Fruit fly (Drosophila melanogaster) whole organism, embryonic: ENCODE data around the gene Arp10.

Experiments used
- Atf3 ChIP-seq: fragments of 200-800 bp; sonication (Bioruptor generic); optimal IDR thresholded peaks from 3 replicates; lab custom pipeline; 2016; ENCODE audit warnings: missing biosample characterization, missing genetic modification characterization
- CG10462 ChIP-seq: fragments of 200-800 bp; sonication (Bioruptor generic); optimal IDR thresholded peaks from 2 replicates; lab custom pipeline; 2016; ENCODE audit warnings: missing biosample characterization, missing genetic modification characterization
- CG10565 ChIP-seq: fragments of 200-800 bp; sonication (Bioruptor generic); optimal IDR thresholded peaks from 3 replicates; lab custom pipeline; 2016; ENCODE audit warnings: missing biosample characterization, mild to moderate bottlenecking, missing genetic modification characterization
- CG13296 ChIP-seq: fragments of 200-800 bp; sonication (Bioruptor generic); optimal IDR thresholded peaks from 3 replicates; lab custom pipeline; 2018; ENCODE audit warnings: missing biosample characterization, mild to moderate bottlenecking, missing genetic modification characterization
- CG15011 ChIP-seq: fragments of 200-800 bp; sonication (Bioruptor generic); optimal IDR thresholded peaks from 3 replicates; lab custom pipeline; 2018; ENCODE audit warnings: missing biosample characterization, mild to moderate bottlenecking, missing genetic modification characterization
- CG15269 ChIP-seq: fragments of 200-800 bp; sonication (Bioruptor generic); optimal IDR thresholded peaks from 2 replicates; lab custom pipeline; 2018; ENCODE audit warnings: missing biosample characterization, mild to moderate bottlenecking, missing genetic modification characterization, moderate library complexity
- CG15601 ChIP-seq: fragments of 200-800 bp; sonication (Bioruptor generic); optimal IDR thresholded peaks from 3 replicates; lab custom pipeline; 2019; ENCODE audit warnings: missing biosample characterization, mild to moderate bottlenecking, missing genetic modification characterization, moderate library complexity
- CG17328 ChIP-seq: fragments of 200-800 bp; sonication (Bioruptor generic); IDR thresholded peaks from 2 replicates; pipeline ENCODE4 v1.3.6; 2022; ENCODE audit warnings: missing biosample characterization, missing genetic modification characterization
- CG18599 ChIP-seq: fragments of 200-800 bp; sonication (Bioruptor generic); optimal IDR thresholded peaks from 3 replicates; lab custom pipeline; 2017; ENCODE audit warnings: missing biosample characterization, missing genetic modification characterization, mild to moderate bottlenecking, moderate library complexity, missing genetic modification reagents
- CG2129 ChIP-seq: fragments of 200-800 bp; sonication (Bioruptor generic); IDR thresholded peaks from 2 replicates; pipeline ENCODE4 v1.3.6; 2022; ENCODE audit warnings: missing biosample characterization, missing genetic modification characterization; ENCODE audit not compliant: partially characterized antibody
- CG2199 ChIP-seq: fragments of 200-800 bp; sonication (Bioruptor generic); IDR thresholded peaks from 3 replicates; pipeline ENCODE4 v1.3.6; 2022; ENCODE audit warnings: missing biosample characterization, missing genetic modification characterization
- CG3065 ChIP-seq: fragments of 200-800 bp; sonication (Bioruptor generic); optimal IDR thresholded peaks from 2 replicates; lab custom pipeline; 2016; ENCODE audit warnings: missing biosample characterization, missing genetic modification characterization
- CG32532 ChIP-seq: fragments of 200-800 bp; sonication (Bioruptor generic); IDR thresholded peaks from 2 replicates; pipeline ENCODE4 v1.3.6; 2022; ENCODE audit warnings: missing biosample characterization, missing genetic modification characterization
- CG34422 ChIP-seq: fragments of 200-800 bp; sonication (Bioruptor generic); IDR thresholded peaks from 3 replicates; pipeline ENCODE4 v1.3.6; 2022; ENCODE audit warnings: missing biosample characterization, missing genetic modification characterization
- CG42726 ChIP-seq: fragments of 200-800 bp; sonication (Bioruptor generic); IDR thresholded peaks from 2 replicates; pipeline ENCODE4 v1.3.6; 2022; ENCODE audit warnings: missing biosample characterization, missing genetic modification characterization; ENCODE audit not compliant: partially characterized antibody
- CG9437 ChIP-seq: fragments of 200-800 bp; sonication (Bioruptor generic); optimal IDR thresholded peaks from 2 replicates; lab custom pipeline; 2018; ENCODE audit warnings: missing biosample characterization, mild to moderate bottlenecking, missing genetic modification characterization
- D ChIP-seq, 2 experiments: fragments of 200-800 bp in 1 of 2; fragments of >200 bp in 1 of 2; sonication (Bioruptor generic) in 1 of 2; optimal IDR thresholded peaks; 2 replicates in 1 of 2; 3 replicates in 1 of 2; lab custom pipeline; 2017; ENCODE audit warnings: mild to moderate bottlenecking in 1 of 2, missing biosample characterization in 1 of 2, missing genetic modification characterization in 1 of 2, missing genetic modification reagents in 1 of 2
- Hr39 ChIP-seq: fragments of >200 bp; optimal IDR thresholded peaks from 2 replicates; lab custom pipeline; 2017
- Lim3 ChIP-seq: fragments of 200-800 bp; sonication (Bioruptor generic); IDR thresholded peaks from 2 replicates; pipeline ENCODE4 v1.3.6; 2022; ENCODE audit warnings: missing biosample characterization, missing genetic modification characterization
- Opbp ChIP-seq: fragments of 200-800 bp; sonication (Bioruptor generic); IDR thresholded peaks from 3 replicates; pipeline ENCODE4 v1.3.6; 2022; ENCODE audit warnings: missing biosample characterization, missing genetic modification characterization; ENCODE audit not compliant: partially characterized antibody
- Pdp1 ChIP-seq, 2 experiments: fragments of 200-800 bp; sonication (Bioruptor generic); optimal IDR thresholded peaks; 3 replicates each; lab custom pipeline; 2016; ENCODE audit warnings: missing biosample characterization in 2 of 2, missing genetic modification characterization in 2 of 2, mild to moderate bottlenecking in 1 of 2, moderate library complexity in 1 of 2
- Sin3A ChIP-seq: fragments of >200 bp; optimal IDR thresholded peaks from 2 replicates; lab custom pipeline; 2018
- Sry-δ ChIP-seq: fragments of 200-800 bp; sonication (Bioruptor generic); optimal IDR thresholded peaks from 2 replicates; lab custom pipeline; 2016; ENCODE audit warnings: missing biosample characterization, missing genetic modification characterization
- al ChIP-seq: fragments of 200-800 bp; sonication (Bioruptor generic); IDR thresholded peaks from 2 replicates; pipeline ENCODE4 v1.3.6; 2022; ENCODE audit warnings: missing biosample characterization, missing genetic modification characterization
- bcd ChIP-seq: fragments of 200-800 bp; sonication (Bioruptor generic); optimal IDR thresholded peaks from 2 replicates; lab custom pipeline; 2017; ENCODE audit warnings: missing biosample characterization, mild to moderate bottlenecking, missing genetic modification characterization
- dmrt99B ChIP-seq: fragments of 200-800 bp; sonication (Bioruptor generic); optimal IDR thresholded peaks from 2 replicates; lab custom pipeline; 2018; ENCODE audit warnings: missing biosample characterization, mild to moderate bottlenecking, missing genetic modification characterization, moderate library complexity
- fd102C ChIP-seq: fragments of 200-800 bp; sonication (Bioruptor generic); optimal IDR thresholded peaks from 2 replicates; lab custom pipeline; 2018; ENCODE audit warnings: missing biosample characterization, mild to moderate bottlenecking, missing genetic modification characterization, moderate library complexity
- gce ChIP-seq: fragments of 200-800 bp; sonication (Bioruptor generic); IDR thresholded peaks from 3 replicates; pipeline ENCODE4 v1.3.6; 2022; ENCODE audit warnings: missing biosample characterization, missing genetic modification characterization
- gsb-n ChIP-seq: fragments of 200-800 bp; sonication (Bioruptor generic); optimal IDR thresholded peaks from 3 replicates; lab custom pipeline; 2018; ENCODE audit warnings: missing biosample characterization, mild to moderate bottlenecking, missing genetic modification characterization
- lilli ChIP-seq: fragments of 200-800 bp; sonication (Bioruptor generic); optimal IDR thresholded peaks from 3 replicates; lab custom pipeline; 2016; ENCODE audit warnings: missing biosample characterization, missing genetic modification characterization
- lola ChIP-seq, 3 experiments: fragments of >200 bp in 2 of 3; fragments of 200-800 bp in 1 of 3; sonication (Bioruptor generic) in 1 of 3; optimal IDR thresholded peaks; 2 replicates each; lab custom pipeline; 2017 to 2019; ENCODE audit warnings: missing biosample characterization in 3 of 3, missing genetic modification characterization in 3 of 3, mild to moderate bottlenecking in 1 of 3, moderate library complexity in 1 of 3
- maf-S ChIP-seq: fragments of 200-800 bp; sonication (Bioruptor generic); optimal IDR thresholded peaks from 2 replicates; lab custom pipeline; 2016; ENCODE audit warnings: missing biosample characterization, missing genetic modification characterization
- peb ChIP-seq: fragments of 200-800 bp; sonication (Bioruptor generic); IDR thresholded peaks from 2 replicates; pipeline ENCODE4 v1.3.6; 2022; ENCODE audit warnings: missing biosample characterization, missing genetic modification characterization
- pita ChIP-seq: fragments of 200-800 bp; sonication (Bioruptor generic); optimal IDR thresholded peaks from 2 replicates; lab custom pipeline; 2017; ENCODE audit warnings: missing biosample characterization, mild to moderate bottlenecking, missing genetic modification characterization
- scrt ChIP-seq: fragments of 200-800 bp; sonication (Bioruptor generic); optimal IDR thresholded peaks from 2 replicates; lab custom pipeline; 2018; ENCODE audit warnings: missing biosample characterization, mild to moderate bottlenecking, missing genetic modification characterization, moderate library complexity
- sens-2 ChIP-seq: fragments of 200-800 bp; sonication (Bioruptor generic); IDR thresholded peaks from 2 replicates; pipeline ENCODE4 v1.3.6; 2022; ENCODE audit warnings: missing biosample characterization, missing genetic modification characterization
- tap ChIP-seq: fragments of 200-800 bp; optimal IDR thresholded peaks from 3 replicates; lab custom pipeline; 2019; ENCODE audit warnings: missing biosample characterization, mild to moderate bottlenecking, missing genetic modification characterization, moderate library complexity
- tll ChIP-seq, 2 experiments: fragments of 200-800 bp in 1 of 2; fragments of >200 bp in 1 of 2; sonication (Bioruptor generic) in 1 of 2; optimal IDR thresholded peaks; 2 replicates each; lab custom pipeline; 2017 to 2019; ENCODE audit warnings: missing biosample characterization in 2 of 2, missing genetic modification characterization in 2 of 2, mild to moderate bottlenecking in 1 of 2, moderate library complexity in 1 of 2
- toy ChIP-seq: fragments of 200-800 bp; sonication (Bioruptor generic); IDR thresholded peaks from 2 replicates; pipeline ENCODE4 v1.3.6; 2022; ENCODE audit warnings: missing biosample characterization, missing genetic modification characterization
- usp ChIP-seq: fragments of >200 bp; optimal IDR thresholded peaks from 2 replicates; lab custom pipeline; 2017; ENCODE audit warnings: missing biosample characterization, missing genetic modification characterization
- zen2 ChIP-seq: fragments of 200-800 bp; sonication (Bioruptor generic); IDR thresholded peaks from 3 replicates; pipeline ENCODE4 v1.3.6; 2022; ENCODE audit warnings: missing biosample characterization, missing genetic modification characterization; ENCODE audit not compliant: partially characterized antibody

The Arp10 gene

DNA sequence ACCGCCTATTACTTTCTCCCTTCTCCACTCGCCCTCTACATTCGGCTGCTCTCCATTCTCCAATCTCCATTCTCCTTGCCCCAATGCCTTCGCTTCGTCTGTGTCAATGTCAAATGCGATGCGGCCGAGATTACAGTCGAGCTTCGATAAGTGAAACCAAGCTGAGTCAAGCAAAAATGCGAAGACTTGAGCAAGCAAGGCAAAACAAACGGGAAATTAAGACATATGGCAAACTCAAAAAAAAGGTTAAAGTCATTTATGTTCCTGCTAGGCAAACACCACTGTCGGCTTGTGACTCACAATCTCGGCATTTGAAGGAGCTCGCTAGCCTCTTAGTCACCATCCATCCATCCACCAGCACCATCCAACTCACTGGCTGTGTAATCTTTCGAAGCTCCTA is 22.4 kb upstream of the Arp10 start (continued):
- no peak for TF ChIP-seq D (optimal IDR thresholded peaks at IDR 0.05; lab: Kevin White, UChicago)
- peak; percentile 90 for TF ChIP-seq D (GFP tag; optimal IDR thresholded peaks at IDR 0.05; lab: Kevin White, UChicago)
- TF ChIP-seq bcd (GFP tag; lab: Kevin White, UChicago): peak; percentile 91
- TF ChIP-seq Opbp (GFP tag; lab: Robert Waterston, UW): no peak
- TF ChIP-seq lola (GFP tag; optimal IDR thresholded peaks at IDR 0.05; lab: Kevin White, UChicago): peak in 1 of 3 experiments; percentile 96
- peak; percentile 87 for TF ChIP-seq scrt (GFP tag; lab: Kevin White, UChicago)
- TF ChIP-seq sens-2 (GFP tag; lab: Robert Waterston, UW): peak; percentile 92
- TF ChIP-seq CG42726 (GFP tag; lab: Robert Waterston, UW): no peak
- peak; percentile 88 for TF ChIP-seq peb (GFP tag; lab: Robert Waterston, UW)
- no peak for TF ChIP-seq Sin3A (lab: Kevin White, UChicago)
- TF ChIP-seq dmrt99B: peak; percentile 93
- peak; percentile 90 for TF ChIP-seq CG10565 (GFP tag; lab: Kevin White, UChicago)
- peak; percentile 95 for TF ChIP-seq CG18599
- TF ChIP-seq CG17328 (GFP tag; lab: Robert Waterston, UW): peak; percentile 98
- peak; percentile 88; the same call in 2 of the 3 replicates for TF ChIP-seq CG2199 (GFP tag; lab: Robert Waterston, UW)
- peak; percentile 68 for TF ChIP-seq Sry-δ (GFP tag; lab: Kevin White, UChicago)
- peak; percentile 99 for TF ChIP-seq lilli (GFP tag; lab: Kevin White, UChicago)
- TF ChIP-seq gsb-n: peak; percentile 96
- peak; percentile 89 for TF ChIP-seq gce (GFP tag; lab: Robert Waterston, UW)
- TF ChIP-seq CG34422: peak; percentile 93
- peak; percentile 93 for TF ChIP-seq CG3065
- peak; percentile 96 to 98 for TF ChIP-seq Pdp1 (GFP tag; optimal IDR thresholded peaks at IDR 0.05; lab: Kevin White, UChicago)
- peak; percentile 84 for TF ChIP-seq al
- TF ChIP-seq usp (GFP tag; lab: Kevin White, UChicago): no peak
- TF ChIP-seq Atf3 (GFP tag; lab: Kevin White, UChicago): peak; percentile 97
- no peak for TF ChIP-seq CG2129 (GFP tag; lab: Robert Waterston, UW)
- peak; percentile 83 for TF ChIP-seq Lim3 (GFP tag; lab: Robert Waterston, UW)
- TF ChIP-seq tll (GFP tag; optimal IDR thresholded peaks at IDR 0.05; lab: Kevin White, UChicago): peak in 1 of 2 experiments; percentile 1
- peak; percentile 97 for TF ChIP-seq maf-S
- peak; percentile 86 for TF ChIP-seq CG9437
- peak; percentile 70 for TF ChIP-seq fd102C
- no peak for TF ChIP-seq Hr39 (lab: Kevin White, UChicago)
- peak; percentile 82 for TF ChIP-seq CG15011 (GFP tag; lab: Kevin White, UChicago)
- peak; percentile 93 for TF ChIP-seq CG32532 (GFP tag; lab: Robert Waterston, UW)
- TF ChIP-seq CG15269 (tag; lab: Kevin White, UChicago): peak; percentile 97
- TF ChIP-seq zen2 (GFP tag; lab: Robert Waterston, UW): no peak
- peak; percentile 94 for TF ChIP-seq CG10462 (GFP tag; lab: Kevin White, UChicago)
- TF ChIP-seq CG15601 (tag; lab: Kevin White, UChicago): peak; percentile 95
- TF ChIP-seq pita (GFP tag; lab: Kevin White, UChicago): no peak
- peak; percentile 86 for TF ChIP-seq tap
- peak; percentile 72; the same call in 1 of the 2 replicates for TF ChIP-seq toy (GFP tag; lab: Robert Waterston, UW)
- TF ChIP-seq CG13296 (GFP tag; lab: Kevin White, UChicago): peak; percentile 87
